Fruit fly (Drosophila melanogaster) whole organism, adult: ENCODE results near the gene CG32847.
A peak's percentile ranks its signal among the peaks of the same experiment; 100 is the strongest.

Experiments used
- CG11617 ChIP-seq: fragments of 200-800 bp; sonication (Bioruptor generic); optimal IDR thresholded peaks from 2 replicates; lab custom pipeline; 2017; ENCODE audit warnings: mild to moderate bottlenecking, missing biosample characterization, missing genetic modification reagents, missing genetic modification characterization
- CG12768 ChIP-seq: fragments of 200-800 bp; sonication (Bioruptor generic); optimal IDR thresholded peaks from 2 replicates; lab custom pipeline; 2017; ENCODE audit warnings: missing biosample characterization, missing genetic modification characterization, mild to moderate bottlenecking, moderate library complexity, missing genetic modification reagents
- CG14711 ChIP-seq: fragments of 200-800 bp; sonication (Bioruptor generic); optimal IDR thresholded peaks from 2 replicates; lab custom pipeline; 2018; ENCODE audit warnings: missing biosample characterization, mild to moderate bottlenecking, missing genetic modification characterization, moderate library complexity
- CG1620 ChIP-seq: fragments of 200-800 bp; sonication (Bioruptor generic); optimal IDR thresholded peaks from 2 replicates; lab custom pipeline; 2016; ENCODE audit warnings: missing biosample characterization, missing genetic modification characterization
- CG33017 ChIP-seq: fragments of 200-800 bp; sonication (Bioruptor generic); optimal IDR thresholded peaks from 2 replicates; lab custom pipeline; 2018; ENCODE audit warnings: missing biosample characterization, mild to moderate bottlenecking, missing genetic modification characterization, moderate library complexity
- CG5204 ChIP-seq: fragments of 200-800 bp; sonication (Bioruptor generic); optimal IDR thresholded peaks from 2 replicates; lab custom pipeline; 2016; ENCODE audit warnings: missing biosample characterization, missing genetic modification characterization
- CG7045 ChIP-seq: fragments of 200-800 bp; sonication (Bioruptor generic); optimal IDR thresholded peaks from 2 replicates; lab custom pipeline; 2017; ENCODE audit warnings: missing biosample characterization, mild to moderate bottlenecking, missing genetic modification characterization
- CG7101 ChIP-seq: fragments of 200-800 bp; sonication (Bioruptor generic); optimal IDR thresholded peaks from 2 replicates; lab custom pipeline; 2018; ENCODE audit warnings: missing biosample characterization, mild to moderate bottlenecking, missing genetic modification characterization, moderate library complexity
- Clk ChIP-seq: fragments of 200-800 bp; sonication (Bioruptor generic); optimal IDR thresholded peaks from 2 replicates; lab custom pipeline; 2017; ENCODE audit warnings: missing biosample characterization, missing genetic modification characterization
- Crg-1 ChIP-seq: fragments of 200-800 bp; sonication (Bioruptor generic); optimal IDR thresholded peaks from 2 replicates; lab custom pipeline; 2016; ENCODE audit warnings: missing biosample characterization, missing genetic modification characterization
- Hr96 ChIP-seq: fragments of 200-800 bp; sonication (Bioruptor generic); optimal IDR thresholded peaks from 2 replicates; lab custom pipeline; 2016; ENCODE audit warnings: missing biosample characterization, missing genetic modification characterization
- Mnt ChIP-seq: fragments of 200-800 bp; sonication (Bioruptor generic); optimal IDR thresholded peaks from 2 replicates; lab custom pipeline; 2016; ENCODE audit warnings: missing biosample characterization, mild to moderate bottlenecking, missing genetic modification characterization
- bab1 ChIP-seq: fragments of 200-800 bp; sonication (Bioruptor generic); optimal IDR thresholded peaks from 3 replicates; lab custom pipeline; 2019; ENCODE audit warnings: missing biosample characterization, mild to moderate bottlenecking, missing genetic modification characterization, moderate library complexity
- cic ChIP-seq: fragments of 200-800 bp; sonication (Bioruptor generic); optimal IDR thresholded peaks from 2 replicates; lab custom pipeline; 2017; ENCODE audit warnings: missing biosample characterization, mild to moderate bottlenecking, missing genetic modification characterization, moderate library complexity
- cnc ChIP-seq, 2 experiments: fragments of >200 bp; optimal IDR thresholded peaks; 2 replicates each; lab custom pipeline; 2017
- kay ChIP-seq: fragments of 200-800 bp; sonication (Bioruptor generic); peaks from one replicate; lab custom pipeline; 2016; ENCODE audit warnings: missing biosample characterization, missing genetic modification characterization, borderline replicate concordance
- ovo ChIP-seq: fragments of 200-800 bp; sonication (Bioruptor generic); optimal IDR thresholded peaks from 2 replicates; lab custom pipeline; 2016; ENCODE audit warnings: missing biosample characterization, missing genetic modification characterization
- pad ChIP-seq: fragments of 200-800 bp; sonication (Bioruptor generic); optimal IDR thresholded peaks from 3 replicates; lab custom pipeline; 2017; ENCODE audit warnings: missing biosample characterization, missing genetic modification characterization, mild to moderate bottlenecking, moderate library complexity, missing genetic modification reagents
- tj ChIP-seq: fragments of 200-800 bp; sonication (Bioruptor generic); optimal IDR thresholded peaks from 3 replicates; lab custom pipeline; 2017; ENCODE audit warnings: missing biosample characterization, mild to moderate bottlenecking, missing genetic modification characterization, moderate library complexity
- toe ChIP-seq: fragments of 200-800 bp; sonication (Bioruptor generic); optimal IDR thresholded peaks from 2 replicates; lab custom pipeline; 2016; ENCODE audit warnings: missing biosample characterization, missing genetic modification characterization

The CG32847 gene

dm6 chr3L:15089083-15089704 is 32.2 kb upstream of the CG32847 start:
- TF ChIP-seq CG5204 (no peak), Mnt (GFP tag; lab: Kevin White, UChicago) (no peak), tj (GFP tag; lab: Kevin White, UChicago) (no peak), CG7101 (tag; lab: Kevin White, UChicago) (no peak), CG1620 (GFP tag; lab: Kevin White, UChicago) (no peak), pad (no peak), CG7045 (GFP tag; lab: Kevin White, UChicago) (no peak), CG11617 (no peak), Clk (no peak), Crg-1 (GFP tag; lab: Kevin White, UChicago) (no peak), CG33017 (tag; lab: Kevin White, UChicago) (no peak), cnc (optimal IDR thresholded peaks at IDR 0.05; lab: Kevin White, UChicago) (no peak), bab1 (GFP tag; lab: Kevin White, UChicago) (no peak), ovo (GFP tag; lab: Kevin White, UChicago) (no peak)

dm6 chr3L:15089887-15090679 is 31.3 kb upstream of the CG32847 start:
- TF ChIP-seq Hr96 (no peak), CG7045 (GFP tag; lab: Kevin White, UChicago) (no peak), Mnt (GFP tag; lab: Kevin White, UChicago) (no peak), CG33017 (tag; lab: Kevin White, UChicago) (no peak), Clk (no peak), CG12768 (no peak), cnc (optimal IDR thresholded peaks at IDR 0.05; lab: Kevin White, UChicago) (no peak), cic (GFP tag; lab: Kevin White, UChicago) (no peak), kay (GFP tag; lab: Kevin White, UChicago) (no peak), ovo (GFP tag; lab: Kevin White, UChicago) (no peak), CG1620 (GFP tag; lab: Kevin White, UChicago) (no peak), CG7101 (tag; lab: Kevin White, UChicago) (no peak), CG5204 (no peak), CG14711 (tag; lab: Kevin White, UChicago) (no peak)

dm6 chr3L:15093929-15094588 is 27.3 kb upstream of the CG32847 start:
- TF ChIP-seq ovo (GFP tag; lab: Kevin White, UChicago) (peak; percentile 65), bab1 (GFP tag; lab: Kevin White, UChicago) (peak; percentile 29), CG7101 (tag; lab: Kevin White, UChicago) (no peak), CG14711 (tag; lab: Kevin White, UChicago) (no peak), cnc (optimal IDR thresholded peaks at IDR 0.05; lab: Kevin White, UChicago) (no peak), CG12768 (peak; percentile 8), pad (no peak), CG1620 (GFP tag; lab: Kevin White, UChicago) (no peak), Clk (no peak), CG33017 (tag; lab: Kevin White, UChicago) (no peak), cic (GFP tag; lab: Kevin White, UChicago) (no peak), CG7045 (GFP tag; lab: Kevin White, UChicago) (no peak), Crg-1 (GFP tag; lab: Kevin White, UChicago) (no peak), Hr96 (no peak), tj (GFP tag; lab: Kevin White, UChicago) (no peak), kay (GFP tag; lab: Kevin White, UChicago) (peak; percentile 44), toe (GFP tag; lab: Kevin White, UChicago) (no peak), Mnt (GFP tag; lab: Kevin White, UChicago) (no peak), CG5204 (no peak), CG11617 (no peak)

dm6 chr3L:15094589-15095288 is 26.6 kb upstream of the CG32847 start, which contains the start of the genes sstn, Plp and GlyRS:
Gene sstn (minus strand): TSS chr3L:15094719.
Gene Plp (minus strand): TSS chr3L:15094724.
Gene GlyRS (plus strand): TSS chr3L:15095142.
- TF ChIP-seq CG11617 (peak; percentile 57), kay (GFP tag; lab: Kevin White, UChicago) (peak; percentile 81), Hr96 (no peak), Clk (no peak), CG14711 (tag; lab: Kevin White, UChicago) (peak; percentile 60), bab1 (GFP tag; lab: Kevin White, UChicago) (peak; percentile 58), toe (GFP tag; lab: Kevin White, UChicago) (no peak), CG7101 (tag; lab: Kevin White, UChicago) (peak; percentile 58), Mnt (GFP tag; lab: Kevin White, UChicago) (peak; percentile 61), cnc (optimal IDR thresholded peaks at IDR 0.05; lab: Kevin White, UChicago) (no peak), pad (peak; percentile 64), CG1620 (GFP tag; lab: Kevin White, UChicago) (no peak), ovo (GFP tag; lab: Kevin White, UChicago) (peak; percentile 37), tj (GFP tag; lab: Kevin White, UChicago) (peak; percentile 34), CG7045 (GFP tag; lab: Kevin White, UChicago) (peak; percentile 36), CG5204 (no peak), CG33017 (tag; lab: Kevin White, UChicago) (no peak), cic (GFP tag; lab: Kevin White, UChicago) (no peak), Crg-1 (GFP tag; lab: Kevin White, UChicago) (peak; percentile 31), CG12768 (peak; percentile 54)
